Worm (Caenorhabditis elegans) whole organism, late embryonic: ENCODE results near the gene F28H7.2.

ENCODE experiments used
- ama-1 ChIP-seq: fragments of 150-350 bp; optimal IDR thresholded peaks from 2 replicates; lab custom pipeline; 2014
- nhr-11 ChIP-seq: fragments of 150-350 bp; optimal IDR thresholded peaks from 2 replicates; lab custom pipeline; 2014; ENCODE audit warnings: missing biosample characterization, missing genetic modification characterization

DNA sequence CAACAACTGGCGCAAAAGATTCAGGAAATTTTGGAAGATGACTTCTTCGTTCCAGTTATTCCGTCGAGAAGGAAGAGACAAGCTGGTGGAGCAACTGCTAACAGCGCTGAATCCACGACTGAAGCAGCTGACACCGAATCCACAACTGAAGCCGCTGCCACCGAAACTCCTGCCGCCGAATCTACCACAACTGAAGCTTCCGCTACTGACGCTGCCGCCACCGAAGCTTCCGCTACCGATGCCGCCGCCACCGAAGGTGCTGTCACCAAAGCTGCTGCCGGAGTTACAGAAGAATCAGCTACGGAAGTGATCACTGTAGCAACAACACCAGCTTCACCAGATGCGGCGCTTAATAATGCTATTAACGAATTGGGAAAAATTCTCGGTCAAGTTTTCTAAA, 46.8 kb downstream of the F28H7.2 start:
- no peak for TF ChIP-seq nhr-11 (tag; lab: Kevin White, UChicago)
- no peak for TF ChIP-seq ama-1 (lab: Kevin White, UChicago)
